Fruit fly (Drosophila melanogaster) whole organism, embryonic: ENCODE results near the gene pkaap.
A peak's percentile ranks its signal among the peaks of the same experiment; 100 is the strongest.

ENCODE experiments used
- Abd-B ChIP-seq: fragments of 200-800 bp; sonication (Bioruptor generic); optimal IDR thresholded peaks from 2 replicates; lab custom pipeline; 2018; ENCODE audit warnings: missing biosample characterization, mild to moderate bottlenecking, missing genetic modification characterization, moderate library complexity
- CG10543 ChIP-seq: fragments of 200-800 bp; sonication (Bioruptor generic); optimal IDR thresholded peaks from 3 replicates; lab custom pipeline; 2017; ENCODE audit warnings: missing biosample characterization, mild to moderate bottlenecking, missing genetic modification characterization, moderate library complexity
- CG11696 ChIP-seq: fragments of 200-800 bp; sonication (Bioruptor generic); IDR thresholded peaks from 2 replicates; pipeline ENCODE4 v1.3.6; 2022; ENCODE audit warnings: missing biosample characterization, missing genetic modification characterization
- CG12219 ChIP-seq: fragments of 200-800 bp; sonication (Bioruptor generic); optimal IDR thresholded peaks from 3 replicates; lab custom pipeline; 2018; ENCODE audit warnings: missing biosample characterization, mild to moderate bottlenecking, missing genetic modification characterization
- CG12391 ChIP-seq: fragments of 200-800 bp; sonication (Bioruptor generic); optimal IDR thresholded peaks from 3 replicates; lab custom pipeline; 2018; ENCODE audit warnings: missing biosample characterization, mild to moderate bottlenecking, missing genetic modification characterization, moderate library complexity
- CG12659 ChIP-seq: fragments of 200-800 bp; sonication (Bioruptor generic); optimal IDR thresholded peaks from 3 replicates; lab custom pipeline; 2017; ENCODE audit warnings: mild to moderate bottlenecking, missing biosample characterization, missing genetic modification reagents, missing genetic modification characterization
- CG13775 ChIP-seq: fragments of 200-800 bp; sonication (Bioruptor generic); optimal IDR thresholded peaks from 3 replicates; lab custom pipeline; 2017; ENCODE audit warnings: missing biosample characterization, mild to moderate bottlenecking, missing genetic modification characterization
- CG14710 ChIP-seq: fragments of 200-800 bp; sonication (Bioruptor generic); optimal IDR thresholded peaks from 3 replicates; lab custom pipeline; 2019; ENCODE audit warnings: missing biosample characterization, mild to moderate bottlenecking, missing genetic modification characterization, moderate library complexity
- CG16779 ChIP-seq: fragments of 200-800 bp; sonication (Bioruptor generic); IDR thresholded peaks from 2 replicates; pipeline ENCODE4 v1.3.6; 2022; ENCODE audit warnings: missing biosample characterization, missing genetic modification characterization
- CG16815 ChIP-seq: fragments of 200-800 bp; sonication (Bioruptor generic); optimal IDR thresholded peaks from 3 replicates; lab custom pipeline; 2017; ENCODE audit warnings: missing biosample characterization, mild to moderate bottlenecking, missing genetic modification characterization
- CG1832 ChIP-seq: fragments of 200-800 bp; sonication (Bioruptor generic); optimal IDR thresholded peaks from 2 replicates; lab custom pipeline; 2017; ENCODE audit warnings: missing biosample characterization, mild to moderate bottlenecking, missing genetic modification characterization, inconsistent platforms
- CG34422 ChIP-seq: fragments of 200-800 bp; sonication (Bioruptor generic); IDR thresholded peaks from 3 replicates; pipeline ENCODE4 v1.3.6; 2022; ENCODE audit warnings: missing biosample characterization, missing genetic modification characterization
- CG3726 ChIP-seq: fragments of 200-800 bp; sonication (Bioruptor generic); IDR thresholded peaks from 3 replicates; pipeline ENCODE4, ENCODE4 v1.3.6; 2022; ENCODE audit warnings: missing biosample characterization, missing genetic modification characterization
- CG3838 ChIP-seq: fragments of 200-800 bp; sonication (Bioruptor generic); optimal IDR thresholded peaks from 3 replicates; lab custom pipeline; 2016; ENCODE audit warnings: missing biosample characterization, missing genetic modification characterization
- CG4360 ChIP-seq: fragments of 200-800 bp; sonication (Bioruptor generic); IDR thresholded peaks from 2 replicates; pipeline ENCODE4 v1.3.6; 2022; ENCODE audit warnings: missing biosample characterization, missing genetic modification characterization
- CG6683 ChIP-seq: fragments of 200-800 bp; sonication (Bioruptor generic); optimal IDR thresholded peaks from 2 replicates; lab custom pipeline; 2017; ENCODE audit warnings: missing biosample characterization, mild to moderate bottlenecking, missing genetic modification characterization, missing genetic modification reagents
- CG8089 ChIP-seq: fragments of 200-800 bp; sonication (Bioruptor generic); optimal IDR thresholded peaks from 3 replicates; lab custom pipeline; 2016; ENCODE audit warnings: missing biosample characterization, missing genetic modification characterization
- Doc3 ChIP-seq: fragments of 200-800 bp; sonication (Bioruptor generic); IDR thresholded peaks from 3 replicates; pipeline ENCODE4 v1.3.6; 2022; ENCODE audit warnings: missing biosample characterization, missing genetic modification characterization; ENCODE audit not compliant: partially characterized antibody
- Fer1 ChIP-seq: fragments of 200-800 bp; sonication (Bioruptor generic); optimal IDR thresholded peaks from 2 replicates; lab custom pipeline; 2017; ENCODE audit warnings: missing biosample characterization, mild to moderate bottlenecking, missing genetic modification characterization
- HmgZ ChIP-seq: fragments of 200-800 bp; sonication (Bioruptor generic); optimal IDR thresholded peaks from 2 replicates; lab custom pipeline; 2018; ENCODE audit warnings: missing biosample characterization, mild to moderate bottlenecking, missing genetic modification characterization
- Hr78 ChIP-seq, 2 experiments: fragments of 200-800 bp in 1 of 2; fragments of >200 bp in 1 of 2; sonication (Bioruptor generic) in 1 of 2; optimal IDR thresholded peaks; 2 replicates each; lab custom pipeline; 2017 to 2019; ENCODE audit warnings: missing biosample characterization in 2 of 2, missing genetic modification characterization in 2 of 2, mild to moderate bottlenecking in 1 of 2, moderate library complexity in 1 of 2
- Kr ChIP-seq: fragments of 200-800 bp; sonication (Bioruptor generic); optimal IDR thresholded peaks from 2 replicates; lab custom pipeline; 2017; ENCODE audit warnings: missing biosample characterization, mild to moderate bottlenecking, missing genetic modification characterization
- Lpt ChIP-seq: fragments of >200 bp; optimal IDR thresholded peaks from 2 replicates; lab custom pipeline; 2018; ENCODE audit warnings: missing biosample characterization, missing genetic modification characterization
- Med ChIP-seq: fragments of 200-800 bp; sonication (Bioruptor generic); peaks from one replicate; lab custom pipeline; 2016; ENCODE audit warnings: missing biosample characterization, missing genetic modification characterization, mild to moderate bottlenecking, inconsistent platforms, moderate library complexity
- Poxn ChIP-seq: fragments of 200-800 bp; sonication (Bioruptor generic); IDR thresholded peaks from 2 replicates; pipeline ENCODE4 v1.3.6; 2022; ENCODE audit warnings: missing biosample characterization, missing genetic modification characterization
- Spps ChIP-seq: fragments of 200-800 bp; sonication (Bioruptor generic); optimal IDR thresholded peaks from 2 replicates; lab custom pipeline; 2018; ENCODE audit warnings: missing biosample characterization, mild to moderate bottlenecking, missing genetic modification characterization
- Tbp ChIP-seq: fragments of >200 bp; optimal IDR thresholded peaks from 2 replicates; lab custom pipeline; 2018; ENCODE audit warnings: missing biosample characterization, missing genetic modification characterization
- YL-1 ChIP-seq: fragments of 200-800 bp; sonication (Bioruptor generic); optimal IDR thresholded peaks from 3 replicates; lab custom pipeline; 2017; ENCODE audit warnings: missing biosample characterization, mild to moderate bottlenecking, missing genetic modification characterization
- ac ChIP-seq: fragments of 200-800 bp; sonication (Bioruptor generic); optimal IDR thresholded peaks from 3 replicates; lab custom pipeline; 2017; ENCODE audit warnings: missing biosample characterization, mild to moderate bottlenecking, missing genetic modification characterization
- aop ChIP-seq: fragments of 200-800 bp; sonication (Bioruptor generic); IDR thresholded peaks from 2 replicates; pipeline ENCODE4 v1.3.6; 2022; ENCODE audit warnings: missing biosample characterization, missing genetic modification characterization
- bcd ChIP-seq: fragments of 200-800 bp; sonication (Bioruptor generic); optimal IDR thresholded peaks from 2 replicates; lab custom pipeline; 2017; ENCODE audit warnings: missing biosample characterization, mild to moderate bottlenecking, missing genetic modification characterization
- btn ChIP-seq: fragments of 200-800 bp; sonication (Bioruptor generic); optimal IDR thresholded peaks from 2 replicates; lab custom pipeline; 2016; ENCODE audit warnings: missing biosample characterization, missing genetic modification characterization
- cg ChIP-seq: fragments of 200-800 bp; sonication (Bioruptor generic); optimal IDR thresholded peaks from 3 replicates; lab custom pipeline; 2019; ENCODE audit warnings: missing biosample characterization, mild to moderate bottlenecking, missing genetic modification characterization, moderate library complexity
- disco-r ChIP-seq: fragments of 200-800 bp; sonication (Bioruptor generic); optimal IDR thresholded peaks from 2 replicates; lab custom pipeline; 2016; ENCODE audit warnings: missing biosample characterization, missing genetic modification characterization
- dm ChIP-seq: fragments of 200-800 bp; sonication (Bioruptor generic); optimal IDR thresholded peaks from 3 replicates; lab custom pipeline; 2016; ENCODE audit warnings: missing biosample characterization, missing genetic modification characterization
- eyg ChIP-seq: fragments of 200-800 bp; sonication (Bioruptor generic); optimal IDR thresholded peaks from 3 replicates; lab custom pipeline; 2016; ENCODE audit warnings: missing biosample characterization, missing genetic modification characterization
- fd64A ChIP-seq: fragments of 200-800 bp; sonication (Bioruptor generic); optimal IDR thresholded peaks from 3 replicates; lab custom pipeline; 2018; ENCODE audit warnings: missing biosample characterization, mild to moderate bottlenecking, missing genetic modification characterization
- gce ChIP-seq: fragments of 200-800 bp; sonication (Bioruptor generic); IDR thresholded peaks from 3 replicates; pipeline ENCODE4 v1.3.6; 2022; ENCODE audit warnings: missing biosample characterization, missing genetic modification characterization
- gt ChIP-seq: fragments of 200-800 bp; sonication (Bioruptor generic); IDR thresholded peaks from 2 replicates; pipeline ENCODE4 v1.3.6; 2022; ENCODE audit warnings: missing biosample characterization, missing genetic modification characterization
- h ChIP-seq: fragments of >200 bp; optimal IDR thresholded peaks from 2 replicates; lab custom pipeline; 2017
- her ChIP-seq: fragments of 200-800 bp; sonication (Bioruptor generic); optimal IDR thresholded peaks from 2 replicates; lab custom pipeline; 2016; ENCODE audit warnings: missing biosample characterization, missing genetic modification characterization
- insv ChIP-seq, 2 experiments: fragments of 200-800 bp; sonication (Bioruptor generic); optimal IDR thresholded peaks; 3 replicates each; lab custom pipeline; 2016 to 2018; ENCODE audit warnings: missing biosample characterization in 2 of 2, missing genetic modification characterization in 2 of 2
- p53 ChIP-seq: fragments of 200-800 bp; sonication (Bioruptor generic); optimal IDR thresholded peaks from 2 replicates; lab custom pipeline; 2016; ENCODE audit warnings: missing biosample characterization, missing genetic modification characterization
- pnt ChIP-seq: fragments of 200-800 bp; sonication (Bioruptor generic); optimal IDR thresholded peaks from 3 replicates; lab custom pipeline; 2016; ENCODE audit warnings: missing biosample characterization, missing genetic modification characterization
- sim ChIP-seq: fragments of 200-800 bp; sonication (Bioruptor generic); IDR thresholded peaks from 2 replicates; pipeline ENCODE4 v1.3.6; 2022; ENCODE audit warnings: missing biosample characterization, missing genetic modification characterization
- sob ChIP-seq: fragments of 200-800 bp; sonication (Bioruptor generic); IDR thresholded peaks from 2 replicates; pipeline ENCODE4 v1.3.6; 2022; ENCODE audit warnings: missing biosample characterization, missing genetic modification characterization
- tap ChIP-seq: fragments of 200-800 bp; optimal IDR thresholded peaks from 3 replicates; lab custom pipeline; 2019; ENCODE audit warnings: missing biosample characterization, mild to moderate bottlenecking, missing genetic modification characterization, moderate library complexity
- tll ChIP-seq, 2 experiments: fragments of 200-800 bp in 1 of 2; fragments of >200 bp in 1 of 2; sonication (Bioruptor generic) in 1 of 2; optimal IDR thresholded peaks; 2 replicates each; lab custom pipeline; 2017 to 2019; ENCODE audit warnings: missing biosample characterization in 2 of 2, missing genetic modification characterization in 2 of 2, mild to moderate bottlenecking in 1 of 2, moderate library complexity in 1 of 2
- tna ChIP-seq: fragments of 200-800 bp; sonication (Bioruptor generic); IDR thresholded peaks from 2 replicates; pipeline ENCODE4 v1.3.6; 2022; ENCODE audit warnings: missing biosample characterization, missing genetic modification characterization; ENCODE audit not compliant: partially characterized antibody
- usp ChIP-seq: fragments of >200 bp; optimal IDR thresholded peaks from 2 replicates; lab custom pipeline; 2017; ENCODE audit warnings: missing biosample characterization, missing genetic modification characterization
- z ChIP-seq: fragments of 200-800 bp; sonication (Bioruptor generic); IDR thresholded peaks from 3 replicates; pipeline ENCODE4 v1.3.6; 2022; ENCODE audit warnings: missing biosample characterization, missing genetic modification characterization

Gene pkaap

DNA sequence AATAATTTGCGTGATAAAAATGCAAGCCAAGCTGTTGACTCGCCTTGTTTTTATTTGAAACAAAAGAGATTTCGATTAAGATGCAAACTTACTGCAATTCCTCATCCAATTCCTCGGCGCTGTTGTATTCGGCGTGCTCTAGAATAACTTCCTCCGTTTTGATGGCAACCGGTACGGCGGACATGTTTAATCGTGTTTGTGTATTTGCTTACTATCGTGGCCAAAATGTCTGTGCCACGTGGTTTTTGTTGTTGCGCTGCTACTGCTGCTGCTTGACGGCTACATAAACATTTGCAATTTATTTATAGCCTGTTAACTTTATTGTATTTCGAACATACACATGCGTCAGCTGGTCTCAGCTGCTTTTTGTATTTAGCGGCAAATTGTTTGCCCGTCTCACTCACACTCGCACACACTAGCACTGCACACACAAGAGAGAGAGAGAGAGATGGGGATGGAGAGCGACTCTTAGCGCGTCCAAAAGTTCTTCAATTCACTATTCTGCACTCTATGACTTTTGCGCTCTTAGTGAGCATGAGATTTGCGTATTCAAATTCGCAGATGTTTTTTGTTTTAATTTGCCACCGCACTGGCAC lies 986 bp upstream of the pkaap start (continued):
- TF ChIP-seq CG3838 = no peak
- no peak for TF ChIP-seq Doc3 (GFP tag; lab: Robert Waterston, UW)
- peak; percentile 23 for TF ChIP-seq Med
- no peak for TF ChIP-seq gt (GFP tag; lab: Robert Waterston, UW)
- no peak for TF ChIP-seq h (lab: Kevin White, UChicago)
- TF ChIP-seq YL-1 = peak; percentile 33
- TF ChIP-seq HmgZ (tag; lab: Kevin White, UChicago) = no peak
- no peak for TF ChIP-seq Kr (GFP tag; lab: Kevin White, UChicago)
- no peak for TF ChIP-seq dm (GFP tag; lab: Kevin White, UChicago)
- no peak for TF ChIP-seq CG16815 (GFP tag; lab: Kevin White, UChicago)
- TF ChIP-seq CG16779 = no peak
- no peak for TF ChIP-seq insv (GFP tag; optimal IDR thresholded peaks at IDR 0.05; lab: Kevin White, UChicago)
- TF ChIP-seq ac (GFP tag; lab: Kevin White, UChicago) = no peak
- peak; percentile 99 for TF ChIP-seq p53 (GFP tag; lab: Kevin White, UChicago)
- peak; percentile 85 for TF ChIP-seq CG1832 (GFP tag; lab: Kevin White, UChicago)
- no peak for TF ChIP-seq z
- no peak for TF ChIP-seq CG3726 (GFP tag; lab: Robert Waterston, UW)
- TF ChIP-seq Spps = no peak
- no peak for TF ChIP-seq Poxn (GFP tag; lab: Robert Waterston, UW)
- no peak for TF ChIP-seq CG14710 (tag; lab: Kevin White, UChicago)
- TF ChIP-seq usp = no peak
- no peak for TF ChIP-seq CG34422 (GFP tag; lab: Robert Waterston, UW)
- peak in 1 of 2 experiments; percentile 38 for TF ChIP-seq tll (GFP tag; optimal IDR thresholded peaks at IDR 0.05; lab: Kevin White, UChicago)
- no peak for TF ChIP-seq Fer1
- TF ChIP-seq tna (GFP tag; lab: Robert Waterston, UW) = no peak
- TF ChIP-seq gce (GFP tag; lab: Robert Waterston, UW) = no peak
- no peak for TF ChIP-seq CG12219 (GFP tag; lab: Kevin White, UChicago)
- no peak for TF ChIP-seq CG12659 (GFP tag; lab: Kevin White, UChicago)
- TF ChIP-seq her (GFP tag; lab: Kevin White, UChicago) = no peak
- TF ChIP-seq tap (tag; lab: Kevin White, UChicago) = no peak
- TF ChIP-seq fd64A (GFP tag; lab: Kevin White, UChicago) = peak; percentile 6
- TF ChIP-seq Hr78 (GFP tag; optimal IDR thresholded peaks at IDR 0.05; lab: Kevin White, UChicago) = no peak
- no peak for TF ChIP-seq CG12391 (tag; lab: Kevin White, UChicago)
- TF ChIP-seq CG4360 (GFP tag; lab: Robert Waterston, UW) = no peak
- TF ChIP-seq Tbp (GFP tag; lab: Kevin White, UChicago) = no peak
- no peak for TF ChIP-seq CG8089
- TF ChIP-seq CG10543 (GFP tag; lab: Kevin White, UChicago) = no peak
- TF ChIP-seq disco-r (GFP tag; lab: Kevin White, UChicago) = no peak
- no peak for TF ChIP-seq pnt
- no peak for TF ChIP-seq Lpt (GFP tag; lab: Kevin White, UChicago)
- TF ChIP-seq sob (GFP tag; lab: Robert Waterston, UW) = no peak
- TF ChIP-seq eyg = no peak
- TF ChIP-seq aop (GFP tag; lab: Robert Waterston, UW) = no peak
- no peak for TF ChIP-seq CG6683 (GFP tag; lab: Kevin White, UChicago)
- no peak for TF ChIP-seq CG11696 (GFP tag; lab: Robert Waterston, UW)
- no peak for TF ChIP-seq btn
- no peak for TF ChIP-seq bcd (GFP tag; lab: Kevin White, UChicago)
- no peak for TF ChIP-seq sim (GFP tag; lab: Robert Waterston, UW)
- no peak for TF ChIP-seq CG13775
- TF ChIP-seq Abd-B (GFP tag; lab: Kevin White, UChicago) = no peak
- TF ChIP-seq cg (GFP tag; lab: Kevin White, UChicago) = peak; percentile 73
